Fruit fly (Drosophila melanogaster) whole organism, embryonic: ENCODE measurements around the gene CG32379.

ENCODE experiments used
- CG10321 ChIP-seq: fragments of 200-800 bp; sonication (Bioruptor generic); IDR thresholded peaks from 2 replicates; pipeline ENCODE4 v1.3.6; 2022; ENCODE audit warnings: missing biosample characterization, missing genetic modification characterization
- CG10654 ChIP-seq: fragments of 200-800 bp; sonication (Bioruptor generic); optimal IDR thresholded peaks from 2 replicates; lab custom pipeline; 2016; ENCODE audit warnings: missing biosample characterization, missing genetic modification characterization
- CG11456 ChIP-seq: fragments of 200-800 bp; sonication (Bioruptor generic); IDR thresholded peaks from 3 replicates; pipeline ENCODE4 v1.3.6; 2022; ENCODE audit warnings: missing biosample characterization, missing genetic modification characterization
- CG15479 ChIP-seq: fragments of 200-800 bp; sonication (Bioruptor generic); optimal IDR thresholded peaks from 3 replicates; lab custom pipeline; 2019; ENCODE audit warnings: missing biosample characterization, mild to moderate bottlenecking, missing genetic modification characterization, moderate library complexity
- CG15696 ChIP-seq: fragments of 200-800 bp; sonication (Bioruptor generic); optimal IDR thresholded peaks from 2 replicates; lab custom pipeline; 2019; ENCODE audit warnings: missing biosample characterization, mild to moderate bottlenecking, missing genetic modification characterization, moderate library complexity
- CG16813 ChIP-seq: fragments of 200-800 bp; sonication (Bioruptor generic); IDR thresholded peaks from 3 replicates; pipeline ENCODE4 v1.3.6; 2022; ENCODE audit warnings: missing biosample characterization, missing genetic modification characterization; ENCODE audit not compliant: partially characterized antibody
- CG17186 ChIP-seq: fragments of 200-800 bp; sonication (Bioruptor generic); optimal IDR thresholded peaks from 3 replicates; lab custom pipeline; 2017; ENCODE audit warnings: missing biosample characterization, missing genetic modification reagents, missing genetic modification characterization
- CG18599 ChIP-seq: fragments of 200-800 bp; sonication (Bioruptor generic); optimal IDR thresholded peaks from 3 replicates; lab custom pipeline; 2017; ENCODE audit warnings: missing biosample characterization, missing genetic modification characterization, mild to moderate bottlenecking, moderate library complexity, missing genetic modification reagents
- CG3065 ChIP-seq: fragments of 200-800 bp; sonication (Bioruptor generic); optimal IDR thresholded peaks from 2 replicates; lab custom pipeline; 2016; ENCODE audit warnings: missing biosample characterization, missing genetic modification characterization
- CG34422 ChIP-seq: fragments of 200-800 bp; sonication (Bioruptor generic); IDR thresholded peaks from 3 replicates; pipeline ENCODE4 v1.3.6; 2022; ENCODE audit warnings: missing biosample characterization, missing genetic modification characterization
- CG3995 ChIP-seq: fragments of 200-800 bp; sonication (Bioruptor generic); optimal IDR thresholded peaks from 3 replicates; lab custom pipeline; 2016; ENCODE audit warnings: missing biosample characterization, missing genetic modification characterization
- CG4404 ChIP-seq: fragments of 200-800 bp; sonication (Bioruptor generic); IDR thresholded peaks from 2 replicates; pipeline ENCODE4 v1.3.6; 2022; ENCODE audit warnings: missing biosample characterization, missing genetic modification characterization
- CG4617 ChIP-seq: fragments of 200-800 bp; sonication (Bioruptor generic); optimal IDR thresholded peaks from 3 replicates; lab custom pipeline; 2016; ENCODE audit warnings: missing biosample characterization, missing genetic modification characterization, borderline replicate concordance
- CG6254 ChIP-seq: fragments of 200-800 bp; sonication (Bioruptor generic); optimal IDR thresholded peaks from 3 replicates; lab custom pipeline; 2017; ENCODE audit warnings: mild to moderate bottlenecking, missing biosample characterization, missing genetic modification reagents, missing genetic modification characterization
- CG6791 ChIP-seq: fragments of 200-800 bp; sonication (Bioruptor generic); IDR thresholded peaks from 3 replicates; pipeline ENCODE4 v1.3.6; 2022; ENCODE audit warnings: missing biosample characterization, missing genetic modification characterization; ENCODE audit not compliant: partially characterized antibody
- CG7839 ChIP-seq: fragments of 200-800 bp; sonication (Bioruptor generic); optimal IDR thresholded peaks from 3 replicates; lab custom pipeline; 2018; ENCODE audit warnings: missing biosample characterization, mild to moderate bottlenecking, missing genetic modification characterization, moderate library complexity
- CG8281 ChIP-seq: fragments of 200-800 bp; sonication (Bioruptor generic); optimal IDR thresholded peaks from 2 replicates; lab custom pipeline; 2018; ENCODE audit warnings: missing biosample characterization, mild to moderate bottlenecking, missing genetic modification characterization, moderate library complexity
- CG9797 ChIP-seq: fragments of 200-800 bp; sonication (Bioruptor generic); optimal IDR thresholded peaks from 3 replicates; lab custom pipeline; 2018; ENCODE audit warnings: missing biosample characterization, mild to moderate bottlenecking, missing genetic modification characterization
- CkIIα-i1 ChIP-seq: fragments of 200-800 bp; sonication (Bioruptor generic); IDR thresholded peaks from 2 replicates; pipeline ENCODE4 v1.3.6; 2022; ENCODE audit warnings: missing biosample characterization, missing genetic modification characterization
- Ets97D ChIP-seq: fragments of 200-800 bp; sonication (Bioruptor generic); optimal IDR thresholded peaks from 3 replicates; lab custom pipeline; 2016; ENCODE audit warnings: missing biosample characterization, missing genetic modification characterization
- MESR4 ChIP-seq: fragments of 200-800 bp; sonication (Bioruptor generic); optimal IDR thresholded peaks from 2 replicates; lab custom pipeline; 2018; ENCODE audit warnings: missing biosample characterization, mild to moderate bottlenecking, missing genetic modification characterization, moderate library complexity
- Med ChIP-seq: fragments of 200-800 bp; sonication (Bioruptor generic); peaks from one replicate; lab custom pipeline; 2016; ENCODE audit warnings: missing biosample characterization, missing genetic modification characterization, mild to moderate bottlenecking, inconsistent platforms, moderate library complexity
- Meics ChIP-seq: fragments of 200-800 bp; sonication (Bioruptor generic); optimal IDR thresholded peaks from 2 replicates; lab custom pipeline; 2017; ENCODE audit warnings: missing biosample characterization, mild to moderate bottlenecking, missing genetic modification characterization
- Myb ChIP-seq: fragments of 200-800 bp; sonication (Bioruptor generic); optimal IDR thresholded peaks from 2 replicates; lab custom pipeline; 2016; ENCODE audit warnings: missing biosample characterization, missing genetic modification characterization
- Ptx1 ChIP-seq: fragments of 200-800 bp; sonication (Bioruptor generic); IDR thresholded peaks from 2 replicates; pipeline ENCODE4 v1.3.6; 2022; ENCODE audit warnings: missing biosample characterization, missing genetic modification characterization
- Six4 ChIP-seq: fragments of 200-800 bp; sonication (Bioruptor generic); optimal IDR thresholded peaks from 2 replicates; lab custom pipeline; 2016; ENCODE audit warnings: missing biosample characterization, missing genetic modification characterization
- Stat92E ChIP-seq, 3 experiments: fragments of >200 bp in 2 of 3; fragments of 200-800 bp in 1 of 3; sonication (Bioruptor generic) in 1 of 3; optimal IDR thresholded peaks; 2 replicates each; lab custom pipeline; 2017 to 2019; ENCODE audit warnings: missing biosample characterization in 3 of 3, missing genetic modification characterization in 3 of 3, mild to moderate bottlenecking in 1 of 3, moderate library complexity in 1 of 3
- ac ChIP-seq: fragments of 200-800 bp; sonication (Bioruptor generic); optimal IDR thresholded peaks from 3 replicates; lab custom pipeline; 2017; ENCODE audit warnings: missing biosample characterization, mild to moderate bottlenecking, missing genetic modification characterization
- cad ChIP-seq: fragments of >200 bp; optimal IDR thresholded peaks from 2 replicates; lab custom pipeline; 2017; ENCODE audit warnings: missing biosample characterization, missing genetic modification characterization
- cas ChIP-seq: fragments of 200-800 bp; sonication (Bioruptor generic); IDR thresholded peaks from 2 replicates; pipeline ENCODE4 v1.3.6; 2022; ENCODE audit warnings: missing biosample characterization, missing genetic modification characterization
- dysf ChIP-seq: fragments of 200-800 bp; sonication (Bioruptor generic); IDR thresholded peaks from 3 replicates; pipeline ENCODE4 v1.3.6; 2022; ENCODE audit warnings: missing biosample characterization, missing genetic modification characterization
- en ChIP-seq: fragments of 200-800 bp; sonication (Bioruptor generic); optimal IDR thresholded peaks from 2 replicates; lab custom pipeline; 2016; ENCODE audit warnings: missing biosample characterization, missing genetic modification characterization
- eve ChIP-seq, 2 experiments: fragments of >200 bp; optimal IDR thresholded peaks; 2 replicates each; lab custom pipeline; 2017; ENCODE audit warnings: missing biosample characterization in 2 of 2, missing genetic modification characterization in 2 of 2
- ham ChIP-seq: fragments of 200-800 bp; sonication (Bioruptor generic); IDR thresholded peaks from 2 replicates; pipeline ENCODE4 v1.3.6; 2022; ENCODE audit warnings: missing biosample characterization, missing genetic modification characterization
- jing ChIP-seq: fragments of 200-800 bp; sonication (Bioruptor generic); optimal IDR thresholded peaks from 2 replicates; lab custom pipeline; 2018; ENCODE audit warnings: missing biosample characterization, mild to moderate bottlenecking, missing genetic modification characterization
- lbe ChIP-seq: fragments of 200-800 bp; sonication (Bioruptor generic); optimal IDR thresholded peaks from 2 replicates; lab custom pipeline; 2016; ENCODE audit warnings: missing biosample characterization, mild to moderate bottlenecking, missing genetic modification characterization
- nom ChIP-seq: fragments of 200-800 bp; sonication (Bioruptor generic); optimal IDR thresholded peaks from 2 replicates; lab custom pipeline; 2017; ENCODE audit warnings: missing biosample characterization, missing genetic modification characterization, mild to moderate bottlenecking, moderate library complexity, missing genetic modification reagents
- org-1 ChIP-seq: fragments of 200-800 bp; sonication (Bioruptor generic); optimal IDR thresholded peaks from 2 replicates; lab custom pipeline; 2017; ENCODE audit warnings: missing biosample characterization, missing genetic modification characterization
- pfk ChIP-seq: fragments of 200-800 bp; sonication (Bioruptor generic); optimal IDR thresholded peaks from 2 replicates; lab custom pipeline; 2018; ENCODE audit warnings: missing biosample characterization, mild to moderate bottlenecking, missing genetic modification characterization, moderate library complexity
- phol ChIP-seq: fragments of 200-800 bp; sonication (Bioruptor generic); optimal IDR thresholded peaks from 3 replicates; lab custom pipeline; 2018; ENCODE audit warnings: missing biosample characterization, mild to moderate bottlenecking, missing genetic modification characterization, moderate library complexity
- pita ChIP-seq: fragments of 200-800 bp; sonication (Bioruptor generic); optimal IDR thresholded peaks from 2 replicates; lab custom pipeline; 2017; ENCODE audit warnings: missing biosample characterization, mild to moderate bottlenecking, missing genetic modification characterization
- psq ChIP-seq: fragments of 200-800 bp; sonication (Bioruptor generic); optimal IDR thresholded peaks from 2 replicates; lab custom pipeline; 2017; ENCODE audit warnings: missing biosample characterization, missing genetic modification characterization
- pzg ChIP-seq: fragments of 200-800 bp; sonication (Bioruptor generic); optimal IDR thresholded peaks from 3 replicates; lab custom pipeline; 2018; ENCODE audit warnings: missing biosample characterization, mild to moderate bottlenecking, missing genetic modification characterization, moderate library complexity
- sens ChIP-seq: fragments of 200-800 bp; sonication (Bioruptor generic); peaks from one replicate; lab custom pipeline; 2016; ENCODE audit warnings: missing biosample characterization, missing genetic modification characterization
- sob ChIP-seq: fragments of 200-800 bp; sonication (Bioruptor generic); IDR thresholded peaks from 2 replicates; pipeline ENCODE4 v1.3.6; 2022; ENCODE audit warnings: missing biosample characterization, missing genetic modification characterization

CG32379 gene

dm6 chr3L:7367798-7368678 is 28.1 kb upstream of the CG32379 start (continued):
- TF ChIP-seq sob (GFP tag; lab: Robert Waterston, UW) (0 out of 2 replicates have a peak, but pooled peaks have one; percentile 38), CG15479 (GFP tag; lab: Kevin White, UChicago) (peak; percentile 6), MESR4 (GFP tag; lab: Kevin White, UChicago) (peak; percentile 1), CG11456 (GFP tag; lab: Robert Waterston, UW) (no peak), CG7839 (tag; lab: Kevin White, UChicago) (peak; percentile 55), Ptx1 (0 out of 2 replicates have a peak, but pooled peaks have one; percentile 15), Ets97D (GFP tag; lab: Kevin White, UChicago) (peak; percentile 1), pita (GFP tag; lab: Kevin White, UChicago) (no peak), eve (GFP tag; optimal IDR thresholded peaks at IDR 0.05; lab: Kevin White, UChicago) (no peak), org-1 (GFP tag; lab: Kevin White, UChicago) (peak; percentile 19), CG6254 (GFP tag; lab: Kevin White, UChicago) (peak; percentile 18)
- TF ChIP-seq, all 482 proteins: peak for 164

- peak; percentile 39 for TF ChIP-seq CG4617 (GFP tag; lab: Kevin White, UChicago)
- 0 out of 3 replicates have a peak, but pooled peaks have one; percentile 21 for TF ChIP-seq CG34422
- TF ChIP-seq Meics (GFP tag; lab: Kevin White, UChicago): peak; percentile 38
- peak; percentile 6 for TF ChIP-seq cad (GFP tag; lab: Kevin White, UChicago)
- TF ChIP-seq psq (GFP tag; lab: Kevin White, UChicago): no peak
- TF ChIP-seq pzg (GFP tag; lab: Kevin White, UChicago): peak; percentile 2
- TF ChIP-seq Med: peak; percentile 76
- no peak for TF ChIP-seq cas (GFP tag; lab: Robert Waterston, UW)
- TF ChIP-seq CG3065 (GFP tag; lab: Kevin White, UChicago): peak; percentile 71
- TF ChIP-seq MESR4 (GFP tag; lab: Kevin White, UChicago): peak; percentile 51
- peak; percentile 16; the same call in 1 of the 2 replicates for TF ChIP-seq CG10321 (GFP tag; lab: Robert Waterston, UW)
- no peak for TF ChIP-seq ac (GFP tag; lab: Kevin White, UChicago)
These were observed 27.2 kb upstream of the CG32379 start, which contains the start of gene Sh3beta for dm6 chr3L:7368934-7369333. Gene Sh3beta (minus strand): TSS chr3L:7369260.

- TF ChIP-seq en (no peak), CkIIα-i1 (no peak), Myb (GFP tag; lab: Kevin White, UChicago) (peak; percentile 28), phol (peak; percentile 30), sens (GFP tag; lab: Kevin White, UChicago) (peak; percentile 12), ham (no peak), CG9797 (peak; percentile 38), CG17186 (GFP tag; lab: Kevin White, UChicago) (no peak), Stat92E (GFP tag; optimal IDR thresholded peaks at IDR 0.05; lab: Kevin White, UChicago) (no peak), pzg (GFP tag; lab: Kevin White, UChicago) (peak; percentile 38), dysf (no peak), CG10654 (no peak), Six4 (GFP tag; lab: Kevin White, UChicago) (no peak), CG6791 (GFP tag; lab: Robert Waterston, UW) (no peak), nom (GFP tag; lab: Kevin White, UChicago) (no peak), CG3995 (peak; percentile 9), cas (GFP tag; lab: Robert Waterston, UW) (no peak), CG15696 (tag; lab: Kevin White, UChicago) (no peak), CG8281 (no peak), jing (GFP tag; lab: Kevin White, UChicago) (no peak), pfk (GFP tag; lab: Kevin White, UChicago) (peak; percentile 18), lbe (GFP tag; lab: Kevin White, UChicago) (no peak), CG4404 (GFP tag; lab: Robert Waterston, UW) (no peak), CG18599 (GFP tag; lab: Kevin White, UChicago) (peak; percentile 14), CG16813 (no peak)
These were observed 26.6 kb upstream of the CG32379 start, which contains the start of gene akirin for dm6 chr3L:7369543-7369942. Gene akirin (plus strand): TSS chr3L:7369843.
